Fruit fly (Drosophila melanogaster): Measurements from ENCODE around the gene tal-1A.

The tal-1A gene

dm6 chr3R:13837807-13838206 lies 24.9 kb downstream of the tal-1A start, which contains the start of gene Nsf2 (continued):
- TF ChIP-seq H15 (GFP tag; IDR thresholded peaks at IDR 0.05): no peak
- no peak for TF ChIP-seq CG17612 (GFP tag; IDR thresholded peaks at IDR 0.05)
- 0 out of 2 replicates have a peak, but pooled peaks have one; percentile 22 for TF ChIP-seq unc-4 (GFP tag; IDR thresholded peaks at IDR 0.05; ENCODE audit: partially characterized antibody)
- no peak for TF ChIP-seq B-H2 (GFP tag; optimal IDR thresholded peaks at IDR 0.05)
- TF ChIP-seq oc (tag; optimal IDR thresholded peaks at IDR 0.05): peak; percentile 49
- TF ChIP-seq CG2889 (GFP tag; IDR thresholded peaks at IDR 0.05): no peak
- no peak for TF ChIP-seq pros (GFP tag; optimal IDR thresholded peaks at IDR 0.05)
- no peak for TF ChIP-seq gce (GFP tag; IDR thresholded peaks at IDR 0.05)
- no peak for TF ChIP-seq Drgx (GFP tag; IDR thresholded peaks at IDR 0.05)
- no peak for TF ChIP-seq cas (GFP tag; IDR thresholded peaks at IDR 0.05)
- TF ChIP-seq ems (GFP tag; optimal IDR thresholded peaks at IDR 0.05): no peak
- TF ChIP-seq kni (GFP tag; optimal IDR thresholded peaks at IDR 0.05): peak; percentile 19
- no peak for TF ChIP-seq CG31365 (tag; optimal IDR thresholded peaks at IDR 0.05)
- peak; percentile 40; the same call in 1 of the 2 replicates for TF ChIP-seq ato (GFP tag; IDR thresholded peaks at IDR 0.05; ENCODE audit: partially characterized antibody)
- peak; percentile 54; the same call in 1 of the 2 replicates for TF ChIP-seq sna (GFP tag; IDR thresholded peaks at IDR 0.05; ENCODE audit: partially characterized antibody)
- peak; percentile 12 for TF ChIP-seq CG7839 (tag; optimal IDR thresholded peaks at IDR 0.05)
- TF ChIP-seq Fer1 (GFP tag; optimal IDR thresholded peaks at IDR 0.05): no peak
- no peak for TF ChIP-seq sens-2 (GFP tag; IDR thresholded peaks at IDR 0.05)
- TF ChIP-seq CG33557 (GFP tag; optimal IDR thresholded peaks at IDR 0.05): peak; percentile 30
- no peak for TF ChIP-seq btn (GFP tag; optimal IDR thresholded peaks at IDR 0.05)
- peak; percentile 15 for TF ChIP-seq pho (GFP tag; optimal IDR thresholded peaks at IDR 0.05)
- no peak for TF ChIP-seq dimm (GFP tag; IDR thresholded peaks at IDR 0.05)
- no peak for TF ChIP-seq CG15269 (tag; optimal IDR thresholded peaks at IDR 0.05)
- no peak for TF ChIP-seq CG15011 (GFP tag; optimal IDR thresholded peaks at IDR 0.05)
- peak; percentile 9 for TF ChIP-seq zfh2 (GFP tag; optimal IDR thresholded peaks at IDR 0.05)
- TF ChIP-seq ind (GFP tag; optimal IDR thresholded peaks at IDR 0.05): no peak
- no peak for TF ChIP-seq CG7372 (GFP tag; IDR thresholded peaks at IDR 0.05)
- TF ChIP-seq CkIIα-i1 (GFP tag; IDR thresholded peaks at IDR 0.05): no peak
- TF ChIP-seq CG6254 (GFP tag; optimal IDR thresholded peaks at IDR 0.05): no peak
- no peak for TF ChIP-seq HLH4C (GFP tag; IDR thresholded peaks at IDR 0.05; ENCODE audit: partially characterized antibody)
- TF ChIP-seq Sin3A (optimal IDR thresholded peaks at IDR 0.05): peak; percentile 38
- TF ChIP-seq chm (GFP tag; IDR thresholded peaks at IDR 0.05): peak; percentile 62
- no peak for TF ChIP-seq danr (GFP tag; IDR thresholded peaks at IDR 0.05)
- TF ChIP-seq CG1647 (GFP tag; optimal IDR thresholded peaks at IDR 0.05): no peak
- peak; percentile 66; the same call in 2 of the 3 replicates for TF ChIP-seq Opbp (GFP tag; IDR thresholded peaks at IDR 0.05; ENCODE audit: partially characterized antibody)
- peak; percentile 24 for TF ChIP-seq CHES-1-like (GFP tag; optimal IDR thresholded peaks at IDR 0.05)
- TF ChIP-seq Sry-δ (GFP tag; optimal IDR thresholded peaks at IDR 0.05): peak; percentile 48
- TF ChIP-seq CG10654 (GFP tag; optimal IDR thresholded peaks at IDR 0.05): no peak
- no peak for TF ChIP-seq CG15696 (tag; optimal IDR thresholded peaks at IDR 0.05)
- TF ChIP-seq knrl (GFP tag; IDR thresholded peaks at IDR 0.05; ENCODE audit: partially characterized antibody): 0 out of 3 replicates have a peak, but pooled peaks have one; percentile 34
- TF ChIP-seq Kr (GFP tag; optimal IDR thresholded peaks at IDR 0.05): no peak
- TF ChIP-seq chinmo (GFP tag; IDR thresholded peaks at IDR 0.05; ENCODE audit: partially characterized antibody): peak; percentile 98
- peak; percentile 74 for TF ChIP-seq CG12769 (tag; optimal IDR thresholded peaks at IDR 0.05)
- TF ChIP-seq NK7.1 (GFP tag; optimal IDR thresholded peaks at IDR 0.05): no peak
- peak; percentile 91 for TF ChIP-seq pzg (GFP tag; optimal IDR thresholded peaks at IDR 0.05)
- no peak for TF ChIP-seq CG14050 (GFP tag; IDR thresholded peaks at IDR 0.05)
- TF ChIP-seq seq (GFP tag; IDR thresholded peaks at IDR 0.05): peak; percentile 50; the same call in 1 of the 2 replicates
- no peak for TF ChIP-seq slou (GFP tag; optimal IDR thresholded peaks at IDR 0.05)
- TF ChIP-seq CG6272 (GFP tag; IDR thresholded peaks at IDR 0.05): no peak
- peak; percentile 72 for TF ChIP-seq HmgZ (tag; optimal IDR thresholded peaks at IDR 0.05)
- TF ChIP-seq vvl (GFP tag; IDR thresholded peaks at IDR 0.05): peak; percentile 71

Data from whole organism, embryonic.